Fruit fly (Drosophila melanogaster): ENCODE data around the gene CG2955.

- no peak for TF ChIP-seq CG17806 (tag; optimal IDR thresholded peaks at IDR 0.05)
- TF ChIP-seq CG12605 (GFP tag; IDR thresholded peaks at IDR 0.05): no peak
- TF ChIP-seq gl (tag; optimal IDR thresholded peaks at IDR 0.05): no peak
- TF ChIP-seq CG4496 (GFP tag; IDR thresholded peaks at IDR 0.05): no peak
- no peak for TF ChIP-seq Pif1B (GFP tag; optimal IDR thresholded peaks at IDR 0.05)
- TF ChIP-seq Snoo (tag; optimal IDR thresholded peaks at IDR 0.05): no peak
- TF ChIP-seq CG8159 (tag; optimal IDR thresholded peaks at IDR 0.05): no peak
- no peak for TF ChIP-seq CG32121 (GFP tag; IDR thresholded peaks at IDR 0.05)
- TF ChIP-seq EcR (GFP tag; optimal IDR thresholded peaks at IDR 0.05): no peak
- no peak for TF ChIP-seq CG13204 (GFP tag; optimal IDR thresholded peaks at IDR 0.05)
- no peak for TF ChIP-seq D1 (tag; optimal IDR thresholded peaks at IDR 0.05)
- TF ChIP-seq CG14655 (GFP tag; optimal IDR thresholded peaks at IDR 0.05): no peak
- no peak for TF ChIP-seq CG8301 (tag; optimal IDR thresholded peaks at IDR 0.05)
These were observed 29.0 kb upstream of the CG2955 start, which contains the start of gene Sr-CIII for dm6 chr2L:4120043-4120442.

Measured in whole organism, pupa.